Worm (Caenorhabditis elegans): Measurements from ENCODE around the gene irld-24.
A peak's percentile ranks its signal among the peaks of the same experiment; 100 is the strongest.

irld-24 gene

DNA sequence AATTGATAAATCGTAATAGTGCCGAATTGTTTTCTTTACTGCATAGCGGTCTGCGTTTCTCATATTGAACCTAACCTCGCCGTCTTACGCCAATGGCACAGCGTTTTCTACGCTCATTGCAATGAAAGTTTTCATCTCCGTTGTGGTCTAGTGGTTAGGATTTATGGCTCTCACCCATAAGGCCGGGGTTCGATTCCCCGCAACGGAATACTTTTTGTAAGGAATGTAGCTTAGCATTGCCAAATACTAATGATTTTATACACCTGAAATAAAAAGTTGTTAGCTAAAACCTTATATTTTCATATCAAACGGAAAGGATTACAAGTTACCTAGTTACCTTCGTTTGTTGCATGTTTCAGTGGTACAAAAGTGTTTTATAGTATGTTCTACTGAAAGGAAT is 29.4 kb downstream of the irld-24 start:
- TF ChIP-seq pha-4 (tag; optimal IDR thresholded peaks at IDR 0.05), result peak; percentile 64
- TF ChIP-seq bed-3 (GFP tag; optimal IDR thresholded peaks at IDR 0.05), result peak; percentile 79
- peak; percentile 87 for TF ChIP-seq M03D4.4 (tag; optimal IDR thresholded peaks at IDR 0.05)
- TF ChIP-seq mep-1 (tag; optimal IDR thresholded peaks at IDR 0.05), result peak; percentile 78
- peak; percentile 1 for TF ChIP-seq lsy-2 (tag; optimal IDR thresholded peaks at IDR 0.05)
- no peak for TF ChIP-seq unc-39 (tag; optimal IDR thresholded peaks at IDR 0.05)
- no peak for TF ChIP-seq blmp-1 (tag; optimal IDR thresholded peaks at IDR 0.05)
- peak; percentile 66 for TF ChIP-seq sem-2 (GFP tag; optimal IDR thresholded peaks at IDR 0.05)
- peak; percentile 85 for TF ChIP-seq ceh-83 (GFP tag; optimal IDR thresholded peaks at IDR 0.05)
- TF ChIP-seq drap-1 (GFP tag; optimal IDR thresholded peaks at IDR 0.05), result peak; percentile 91
- no peak for TF ChIP-seq ceh-39 (tag; optimal IDR thresholded peaks at IDR 0.05)
- peak; percentile 78 for TF ChIP-seq ceh-43 (GFP tag; optimal IDR thresholded peaks at IDR 0.05)
- peak; percentile 34 for TF ChIP-seq unc-62 (GFP tag; optimal IDR thresholded peaks at IDR 0.05)
- peak; percentile 61 for TF ChIP-seq lin-32 (GFP tag; optimal IDR thresholded peaks at IDR 0.05)
- peak; percentile 66 for TF ChIP-seq flh-1 (GFP tag; optimal IDR thresholded peaks at IDR 0.05)
- no peak for TF ChIP-seq ztf-11 (tag; optimal IDR thresholded peaks at IDR 0.05)
- TF ChIP-seq nhr-2 (tag; optimal IDR thresholded peaks at IDR 0.05), result no peak
- peak; percentile 88 for TF ChIP-seq mls-2 (tag; optimal IDR thresholded peaks at IDR 0.05)
- peak; percentile 62 for TF ChIP-seq ces-1 (GFP tag; optimal IDR thresholded peaks at IDR 0.05)
- TF ChIP-seq lin-13 (tag; optimal IDR thresholded peaks at IDR 0.05), result no peak
- TF ChIP-seq ham-2 (GFP tag; optimal IDR thresholded peaks at IDR 0.05), result peak; percentile 92
- TF ChIP-seq nhr-76 (tag; optimal IDR thresholded peaks at IDR 0.05), result no peak
- TF ChIP-seq nhr-12 (tag; optimal IDR thresholded peaks at IDR 0.05), result peak; percentile 48
- TF ChIP-seq elt-1 (tag; optimal IDR thresholded peaks at IDR 0.05; ENCODE audit: borderline replicate concordance, insufficient read depth), result no peak
- TF ChIP-seq elt-3 (tag; optimal IDR thresholded peaks at IDR 0.05), result no peak
- peak; percentile 23 for TF ChIP-seq tbx-8 (GFP tag; optimal IDR thresholded peaks at IDR 0.05)
- peak; percentile 93 for TF ChIP-seq sptf-1 (tag; optimal IDR thresholded peaks at IDR 0.05)
- TF ChIP-seq nhr-237 (tag; optimal IDR thresholded peaks at IDR 0.05), result peak; percentile 20
- TF ChIP-seq snpc-4 (tag; optimal IDR thresholded peaks at IDR 0.05), result no peak
- peak; percentile 27 for TF ChIP-seq hlh-1 (tag; optimal IDR thresholded peaks at IDR 0.05)
- TF ChIP-seq nhr-28 (tag; optimal IDR thresholded peaks at IDR 0.05), result peak; percentile 40
- TF ChIP-seq cnd-1 (tag; optimal IDR thresholded peaks at IDR 0.05), result peak; percentile 81
- TF ChIP-seq mab-5 (tag; optimal IDR thresholded peaks at IDR 0.05), result peak; percentile 47
- TF ChIP-seq zip-8 (tag; optimal IDR thresholded peaks at IDR 0.05), result no peak
- TF ChIP-seq unc-120 (tag; optimal IDR thresholded peaks at IDR 0.05; ENCODE audit: poor library complexity, severe bottlenecking), result peak; percentile 99

DNA sequence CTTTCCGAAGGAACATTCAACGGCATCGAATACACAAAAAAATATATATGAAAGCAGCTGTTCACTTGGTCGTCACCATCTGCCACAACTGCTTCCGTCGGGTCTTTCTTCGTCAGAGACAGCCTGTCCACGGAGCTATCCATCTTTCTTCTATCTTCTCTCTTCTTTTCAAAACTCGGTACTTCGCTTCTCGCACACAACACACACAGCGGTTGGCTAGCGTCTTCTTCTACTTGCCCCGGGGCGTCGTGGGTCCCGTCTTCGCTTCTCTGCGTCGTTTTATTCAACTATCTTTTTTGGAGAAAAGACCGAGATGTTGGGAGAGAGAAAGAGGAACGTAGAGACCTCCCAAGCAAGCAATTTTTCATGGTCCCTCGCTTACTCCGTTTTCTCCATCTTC is 30.3 kb downstream of the irld-24 start:
- TF ChIP-seq snpc-4 (tag; optimal IDR thresholded peaks at IDR 0.05), result no peak
- TF ChIP-seq lin-32 (GFP tag; optimal IDR thresholded peaks at IDR 0.05), result peak; percentile 50
- TF ChIP-seq M03D4.4 (tag; optimal IDR thresholded peaks at IDR 0.05), result peak; percentile 3
- TF ChIP-seq mep-1 (tag; optimal IDR thresholded peaks at IDR 0.05), result no peak
- peak; percentile 96 for TF ChIP-seq unc-62 (GFP tag; optimal IDR thresholded peaks at IDR 0.05)
- no peak for TF ChIP-seq flh-1 (GFP tag; optimal IDR thresholded peaks at IDR 0.05)
- no peak for TF ChIP-seq bed-3 (GFP tag; optimal IDR thresholded peaks at IDR 0.05)
- no peak for TF ChIP-seq tbx-8 (GFP tag; optimal IDR thresholded peaks at IDR 0.05)
- TF ChIP-seq ztf-11 (tag; optimal IDR thresholded peaks at IDR 0.05), result peak; percentile 38
- peak; percentile 87 for TF ChIP-seq ces-1 (GFP tag; optimal IDR thresholded peaks at IDR 0.05)
- peak; percentile 91 for TF ChIP-seq cnd-1 (tag; optimal IDR thresholded peaks at IDR 0.05)
- TF ChIP-seq sem-2 (GFP tag; optimal IDR thresholded peaks at IDR 0.05), result no peak
- no peak for TF ChIP-seq elt-1 (tag; optimal IDR thresholded peaks at IDR 0.05; ENCODE audit: borderline replicate concordance, insufficient read depth)
- TF ChIP-seq lsy-2 (tag; optimal IDR thresholded peaks at IDR 0.05), result peak; percentile 18
- peak; percentile 81 for TF ChIP-seq unc-120 (tag; optimal IDR thresholded peaks at IDR 0.05; ENCODE audit: poor library complexity, severe bottlenecking)
- peak; percentile 99 for TF ChIP-seq hlh-1 (tag; optimal IDR thresholded peaks at IDR 0.05)
- TF ChIP-seq mls-2 (tag; optimal IDR thresholded peaks at IDR 0.05), result peak; percentile 35

DNA sequence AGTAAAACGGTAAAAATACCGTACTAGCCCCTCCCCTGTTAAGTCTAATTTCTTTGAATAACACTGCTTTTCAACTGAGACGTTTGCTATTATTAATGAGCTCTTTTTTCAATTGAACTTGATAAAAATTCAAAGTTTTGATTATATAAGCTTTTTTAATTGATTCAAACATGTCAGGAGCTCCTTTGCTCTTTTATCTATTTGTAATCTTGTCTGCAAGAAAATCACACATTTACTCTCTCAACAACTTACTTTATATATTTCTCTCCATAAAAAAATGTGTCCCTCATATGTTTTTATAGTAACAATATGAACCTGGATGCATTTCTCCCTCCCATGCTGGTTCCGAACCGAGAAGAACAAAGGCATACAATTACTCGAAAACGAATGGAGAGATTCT is 33.9 kb downstream of the irld-24 start, which contains the start of gene C04C11.1:
C04C11.1 (plus strand) TSS at position 301 of the 400 bp plus-strand sequence.
- TF ChIP-seq ces-1 (GFP tag; optimal IDR thresholded peaks at IDR 0.05) (no peak), nhr-12 (tag; optimal IDR thresholded peaks at IDR 0.05) (no peak), nhr-237 (tag; optimal IDR thresholded peaks at IDR 0.05) (no peak), hlh-1 (tag; optimal IDR thresholded peaks at IDR 0.05) (no peak), cnd-1 (tag; optimal IDR thresholded peaks at IDR 0.05) (no peak), nhr-2 (tag; optimal IDR thresholded peaks at IDR 0.05) (no peak)

Measured in whole organism, mixed stage, embryonic.